Fruit fly (Drosophila melanogaster) ovary, adult (tissue): ENCODE measurements around the gene alpha-Man-Ib.

Experiments
- CG17801 ChIP-seq: fragments of 200-800 bp; optimal IDR thresholded peaks from 2 replicates; lab custom pipeline; 2019; ENCODE audit warnings: missing biosample characterization, mild to moderate bottlenecking, missing genetic modification characterization, moderate library complexity; ENCODE audit not compliant: partially characterized antibody

Gene alpha-Man-Ib

DNA sequence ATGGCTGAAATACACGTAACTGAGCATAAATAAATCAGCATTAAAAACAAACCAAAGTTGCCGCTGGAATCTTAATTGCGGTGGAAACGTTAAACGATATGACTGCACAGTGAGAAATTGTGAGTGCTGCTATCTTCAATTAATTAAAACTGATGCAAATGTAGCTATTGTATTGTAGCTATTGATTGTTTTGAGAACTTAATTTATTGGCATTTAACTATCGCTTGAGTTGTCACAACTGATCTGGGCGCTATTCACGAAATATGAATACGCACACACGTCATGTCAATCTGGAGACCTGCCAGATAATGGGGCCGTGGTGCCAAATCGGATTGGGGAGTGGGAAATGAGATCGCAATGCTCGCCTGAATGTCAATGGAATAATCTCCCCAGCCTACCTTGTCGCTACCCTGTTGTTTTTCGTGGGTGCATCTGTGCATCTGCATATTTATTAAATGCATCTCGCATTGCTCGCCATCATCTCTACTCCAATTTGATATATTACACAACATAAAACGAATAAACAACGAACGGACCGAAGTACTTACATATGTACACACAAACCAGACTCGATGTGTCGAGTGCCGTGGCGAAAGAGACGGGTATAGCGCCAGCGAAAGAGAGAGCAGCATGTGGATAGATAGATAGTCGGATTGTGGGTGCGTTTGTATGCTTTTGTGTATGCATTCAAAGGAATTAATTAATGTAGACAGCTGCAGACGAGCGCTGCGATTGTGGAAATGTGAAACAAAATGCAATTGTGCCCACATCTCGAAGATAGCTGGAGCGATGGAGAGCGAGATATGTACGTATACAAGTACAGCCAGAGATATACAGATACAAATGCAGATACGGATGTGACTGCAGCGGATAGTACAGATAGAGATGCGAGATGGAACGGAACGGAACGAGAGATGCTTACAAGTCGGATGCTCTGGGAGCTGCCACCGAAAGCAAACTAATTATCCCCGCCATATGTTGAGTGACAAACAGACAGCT, 28.9 kb downstream of the alpha-Man-Ib start:
- TF ChIP-seq CG17801 (GFP tag; lab: Kevin White, UChicago) = no peak

DNA sequence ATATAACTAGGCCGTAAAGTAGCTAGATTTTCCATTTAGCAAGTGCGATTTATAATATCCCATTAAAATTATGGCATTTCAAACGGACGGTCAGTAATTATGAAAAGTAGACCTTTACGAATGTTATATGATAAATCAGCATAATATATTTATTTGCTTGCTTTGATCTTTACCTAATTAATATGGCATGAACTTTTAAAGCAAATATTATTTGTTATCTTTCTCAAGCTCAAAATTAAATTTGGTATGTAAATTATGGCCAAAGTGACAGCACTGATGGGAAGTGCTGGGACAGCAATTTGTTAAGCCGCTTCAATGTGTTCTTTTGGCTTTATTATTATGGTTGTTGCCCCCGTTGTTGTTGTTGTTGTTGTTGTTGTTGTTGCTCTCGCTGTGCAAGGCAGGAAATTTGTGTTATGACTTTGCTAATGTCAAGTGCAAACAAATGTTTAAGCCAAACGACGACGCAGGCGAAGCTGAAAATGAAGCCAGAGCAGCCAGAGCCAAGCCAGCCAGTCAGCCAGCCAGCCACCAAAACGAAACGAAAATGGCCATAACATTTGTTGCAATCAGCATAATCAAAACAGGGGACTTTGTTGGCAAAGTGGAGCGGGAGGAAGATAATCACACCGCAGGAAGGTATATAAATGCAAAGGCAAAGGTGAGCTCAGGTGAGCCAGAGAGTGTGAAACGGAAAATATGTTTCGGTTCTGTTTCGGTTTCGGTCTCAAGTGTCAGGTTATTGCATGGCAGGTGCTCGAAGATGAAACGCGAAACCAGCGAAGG, 29.9 kb downstream of the alpha-Man-Ib start:
- TF ChIP-seq CG17801 (GFP tag; lab: Kevin White, UChicago) = no peak

DNA sequence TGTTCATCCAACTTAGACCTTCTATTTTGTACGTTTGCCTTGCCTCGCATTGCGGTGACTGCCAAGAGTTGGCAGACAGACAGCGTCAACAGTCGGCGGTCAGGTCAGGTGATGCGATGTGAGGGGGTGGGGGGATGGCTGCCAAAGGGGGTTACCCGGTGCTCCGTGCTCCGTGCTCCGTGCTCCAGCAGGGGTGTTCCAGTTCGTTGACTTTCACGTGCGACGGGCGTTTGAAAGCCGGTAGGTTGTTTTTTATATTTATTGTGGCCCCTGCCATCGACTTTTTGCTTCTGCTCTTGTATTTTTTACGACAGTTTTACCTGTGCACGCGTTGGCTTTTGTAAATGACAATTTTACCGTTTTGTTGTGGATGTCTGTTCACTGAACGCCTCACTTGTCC, 30.6 kb downstream of the alpha-Man-Ib start:
- TF ChIP-seq CG17801 (GFP tag; lab: Kevin White, UChicago) = no peak

- TF ChIP-seq CG17801 (GFP tag; lab: Kevin White, UChicago) = no peak
These were observed 35.0 kb downstream of the alpha-Man-Ib start for dm6 chr3R:29077572-29077971.

- peak; percentile 7 for TF ChIP-seq CG17801 (GFP tag; lab: Kevin White, UChicago)
These were observed 36.0 kb downstream of the alpha-Man-Ib start for dm6 chr3R:29076609-29077008.

DNA sequence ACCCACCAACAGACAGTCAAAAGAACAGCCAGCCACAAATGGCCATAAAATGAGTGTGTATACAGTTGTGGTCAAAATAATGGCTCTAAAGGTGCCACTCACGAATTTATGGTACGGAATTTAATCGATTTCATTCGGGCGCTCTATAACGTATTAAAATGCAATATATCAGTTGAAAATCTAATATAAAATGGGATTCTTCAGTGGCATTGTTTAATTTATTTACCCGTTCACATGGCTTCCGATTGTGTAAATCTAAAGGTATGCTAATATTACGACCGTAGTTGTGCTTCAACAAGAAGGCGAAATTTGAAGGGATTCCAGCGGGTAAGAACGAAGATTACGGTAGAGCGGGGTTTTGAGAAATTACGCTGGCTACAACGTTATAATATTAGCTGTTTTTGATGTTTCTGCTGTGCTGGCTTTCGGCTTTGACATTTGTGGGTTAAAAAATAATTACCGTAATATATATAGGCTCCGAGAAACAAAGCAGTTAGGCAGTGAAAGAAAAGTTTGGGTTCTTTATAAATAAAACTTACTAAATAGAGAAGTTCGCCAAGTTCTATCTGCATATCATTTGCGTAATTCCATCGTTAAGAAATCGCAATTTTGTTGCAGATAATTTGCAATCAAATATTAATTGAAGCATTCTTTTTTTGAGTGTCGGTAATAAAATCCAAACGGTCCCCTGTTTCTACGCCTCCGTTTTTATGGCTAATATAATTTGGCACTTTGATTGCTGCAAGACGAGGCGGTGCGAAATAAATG, 36.8 kb downstream of the alpha-Man-Ib start:
- TF ChIP-seq CG17801 (GFP tag; lab: Kevin White, UChicago) = no peak

dm6 chr3R:29074001-29074609, 38.5 kb downstream of the alpha-Man-Ib start:
- peak; percentile 9 for TF ChIP-seq CG17801 (GFP tag; lab: Kevin White, UChicago)

DNA sequence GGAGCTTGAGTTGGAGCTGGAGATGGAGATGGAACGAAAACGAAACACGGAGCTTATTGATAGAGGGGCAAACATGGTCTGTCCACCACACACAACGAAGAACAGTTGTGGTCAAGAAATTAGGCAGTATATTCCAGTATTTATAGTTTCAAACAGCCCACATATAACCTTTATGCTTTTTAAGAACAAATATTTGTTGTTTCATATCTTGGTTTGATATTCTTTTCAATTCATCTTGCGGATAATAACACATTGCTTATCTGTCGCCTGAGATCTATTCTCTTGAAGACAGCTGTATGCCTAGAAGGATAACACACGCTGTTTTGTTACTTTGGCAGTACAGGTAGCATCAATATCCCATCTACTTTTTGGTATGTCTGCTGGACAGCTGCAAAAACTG, 39.8 kb downstream of the alpha-Man-Ib start:
- TF ChIP-seq CG17801 (GFP tag; lab: Kevin White, UChicago) = no peak

dm6 chr3R:29071141-29071540, 41.5 kb downstream of the alpha-Man-Ib start:
- no peak for TF ChIP-seq CG17801 (GFP tag; lab: Kevin White, UChicago)

- no peak for TF ChIP-seq CG17801 (GFP tag; lab: Kevin White, UChicago)
These were observed 43.2 kb downstream of the alpha-Man-Ib start for dm6 chr3R:29069208-29070072.

- no peak for TF ChIP-seq CG17801 (GFP tag; lab: Kevin White, UChicago)
These were observed 44.0 kb downstream of the alpha-Man-Ib start for dm6 chr3R:29068430-29069207.

- no peak for TF ChIP-seq CG17801 (GFP tag; lab: Kevin White, UChicago)
These were observed 45.5 kb downstream of the alpha-Man-Ib start for dm6 chr3R:29067091-29067490.

DNA sequence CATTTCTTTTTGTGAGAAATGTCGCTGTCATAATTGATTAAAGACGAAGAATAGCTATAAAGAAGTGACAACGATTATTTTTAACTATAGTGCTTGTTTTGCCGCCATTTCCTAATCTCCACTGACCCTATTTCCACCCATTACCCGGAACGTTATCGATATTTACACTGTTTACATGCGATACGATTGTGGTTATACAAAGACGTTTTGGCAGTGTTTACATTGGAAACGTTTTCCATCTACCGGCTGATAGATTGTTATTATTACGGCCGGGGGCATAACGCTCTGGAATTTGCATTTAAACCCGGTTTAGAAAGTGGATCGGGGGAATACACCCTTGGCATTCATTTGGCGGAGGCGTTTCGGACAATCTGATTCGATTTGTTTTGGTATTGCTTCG, 46.3 kb downstream of the alpha-Man-Ib start:
- no peak for TF ChIP-seq CG17801 (GFP tag; lab: Kevin White, UChicago)
